In genomic region chrIII:7301668-7302067, ce11 we compare ENCODE assay signal across 3 worm cellular contexts.
TF ChIP-seq lines count a peak whose summit lies in the region.

No protein-coding gene starts in this region.

TF ChIP-seq in whole organism, L1 larva, 84 proteins besides CTCF, POLR2A, EP300 and RAD21:
- TF ChIP-seq sup-37 (GFP tag; optimal IDR thresholded peaks at IDR 0.05; lab: Kevin White, UChicago), result no peak
- TF ChIP-seq lin-14 (GFP tag; optimal IDR thresholded peaks at IDR 0.05; lab: Kevin White, UChicago), result peak; percentile 55
- TF ChIP-seq nhr-85 (tag; lab: Kevin White, UChicago), result peak; percentile 86
- no peak for TF ChIP-seq skn-1 (tag; optimal IDR thresholded peaks at IDR 0.05; lab: Kevin White, UChicago)
- peak; percentile 11 for TF ChIP-seq nhr-20 (tag; optimal IDR thresholded peaks at IDR 0.05; lab: Kevin White, UChicago)
- no peak for TF ChIP-seq ama-1 (optimal IDR thresholded peaks at IDR 0.05; lab: Kevin White, UChicago)
- peak; percentile 55 for TF ChIP-seq blmp-1 (tag; optimal IDR thresholded peaks at IDR 0.05; lab: Kevin White, UChicago)
- peak; percentile 22 for TF ChIP-seq mep-1 (tag; optimal IDR thresholded peaks at IDR 0.05; lab: Kevin White, UChicago)
- no peak for TF ChIP-seq rnt-1 (tag; optimal IDR thresholded peaks at IDR 0.05; lab: Kevin White, UChicago)

TF ChIP-seq in whole organism, L2 larva, 48 proteins besides CTCF, POLR2A, EP300 and RAD21:
- TF ChIP-seq zag-1 (tag; optimal IDR thresholded peaks at IDR 0.05; lab: Kevin White, UChicago) (no peak), nhr-129 (tag; optimal IDR thresholded peaks at IDR 0.05; lab: Kevin White, UChicago) (no peak), elt-1 (tag; optimal IDR thresholded peaks at IDR 0.05; lab: Kevin White, UChicago) (peak; percentile 43), nhr-25 (tag; optimal IDR thresholded peaks at IDR 0.05; lab: Kevin White, UChicago) (peak; percentile 7), ceh-16 (tag; optimal IDR thresholded peaks at IDR 0.05; lab: Kevin White, UChicago) (peak; percentile 33), sma-9 (GFP tag; optimal IDR thresholded peaks at IDR 0.05; lab: Kevin White, UChicago) (peak; percentile 27), sma-9 (tag; optimal IDR thresholded peaks at IDR 0.05; lab: Kevin White, UChicago) (no peak)

TF ChIP-seq in whole organism, L3 larva, 47 proteins besides CTCF, POLR2A, EP300 and RAD21:
- no peak for TF ChIP-seq sea-2 (GFP tag; optimal IDR thresholded peaks at IDR 0.05; lab: Kevin White, UChicago)
- no peak for TF ChIP-seq elt-3 (tag; optimal IDR thresholded peaks at IDR 0.05; lab: Kevin White, UChicago)
- no peak for TF ChIP-seq mml-1 (tag; optimal IDR thresholded peaks at IDR 0.05; lab: Kevin White, UChicago)
- TF ChIP-seq ceh-9 (tag; optimal IDR thresholded peaks at IDR 0.05; lab: Kevin White, UChicago), result no peak
- TF ChIP-seq unc-39 (tag; optimal IDR thresholded peaks at IDR 0.05; lab: Kevin White, UChicago), result no peak
- TF ChIP-seq egl-27 (tag; optimal IDR thresholded peaks at IDR 0.05; lab: Kevin White, UChicago), result no peak
- TF ChIP-seq jun-1 (tag; optimal IDR thresholded peaks at IDR 0.05; lab: Kevin White, UChicago), result no peak
- TF ChIP-seq nhr-25 (tag; optimal IDR thresholded peaks at IDR 0.05; lab: Kevin White, UChicago), result peak; percentile 22
- TF ChIP-seq pha-4 (tag; optimal IDR thresholded peaks at IDR 0.05; lab: Kevin White, UChicago), result no peak
- no peak for TF ChIP-seq nhr-11 (tag; optimal IDR thresholded peaks at IDR 0.05; lab: Kevin White, UChicago)
- no peak for TF ChIP-seq mdl-1 (tag; optimal IDR thresholded peaks at IDR 0.05; lab: Kevin White, UChicago)
- peak; percentile 83 for TF ChIP-seq elt-1 (tag; optimal IDR thresholded peaks at IDR 0.05; lab: Kevin White, UChicago)
- no peak for TF ChIP-seq nhr-28 (tag; optimal IDR thresholded peaks at IDR 0.05; lab: Kevin White, UChicago)
- TF ChIP-seq daf-12 (tag; optimal IDR thresholded peaks at IDR 0.05; lab: Kevin White, UChicago), result no peak
- TF ChIP-seq nhr-76 (tag; optimal IDR thresholded peaks at IDR 0.05; lab: Kevin White, UChicago), result no peak
TF ChIP-seq in whole organism, L3 larva: peak in this region for 2.

Comparison
In these comparisons a context has a peak if more than half of its experiments do, and no peak if none do; other contexts are left out.
1. Of the 22 proteins assayed by ChIP-seq in both whole organism, L1 larva and whole organism, L2 larva: peak only in whole organism, L1 larva: blmp-1; only in whole organism, L2 larva: none; in both: none; in neither: 21.